Worm (Caenorhabditis elegans) whole organism, L1 larva: ENCODE measurements around the gene ZK418.5.

Source experiments
- C16A3.4 ChIP-seq: fragments of 150-350 bp; optimal IDR thresholded peaks from 2 replicates; lab custom pipeline; 2014; ENCODE audit warnings: missing biosample characterization, missing genetic modification characterization
- aly-2 ChIP-seq: fragments of 150-350 bp; optimal IDR thresholded peaks from 2 replicates; lab custom pipeline; 2014; ENCODE audit warnings: missing biosample characterization, missing genetic modification characterization
- ama-1 ChIP-seq: fragments of 150-350 bp; optimal IDR thresholded peaks from 2 replicates; lab custom pipeline; 2014
- blmp-1 ChIP-seq: fragments of 150-350 bp; optimal IDR thresholded peaks from 2 replicates; lab custom pipeline; 2014; ENCODE audit warnings: missing biosample characterization, missing genetic modification characterization
- ceh-82 ChIP-seq, 3 experiments: fragments of 150-350 bp in 1 of 3; sonication (generic microtip) in 2 of 3; optimal IDR thresholded peaks; 2 replicates each; lab custom pipeline; 2014 to 2017; ENCODE audit warnings: missing biosample characterization in 3 of 3, missing genetic modification characterization in 3 of 3
- ceh-90 ChIP-seq: sonication (generic microtip); optimal IDR thresholded peaks from 2 replicates; lab custom pipeline; 2016; ENCODE audit warnings: missing genetic modification characterization, missing compliant biosample characterization
- ces-1 ChIP-seq: fragments of 150-350 bp; optimal IDR thresholded peaks from 2 replicates; lab custom pipeline; 2014; ENCODE audit warnings: missing biosample characterization, missing genetic modification reagents, missing genetic modification characterization
- dsc-1 ChIP-seq: sonication (generic microtip); optimal IDR thresholded peaks from 2 replicates; lab custom pipeline; 2016; ENCODE audit warnings: mild to moderate bottlenecking, missing genetic modification characterization, missing compliant biosample characterization
- egl-13 ChIP-seq: sonication (generic microtip); optimal IDR thresholded peaks from 2 replicates; lab custom pipeline; 2016; ENCODE audit warnings: missing genotype, missing genetic modification reagents, missing genetic modification characterization, missing compliant biosample characterization
- egl-27 ChIP-seq, 2 experiments: fragments of 150-350 bp in 1 of 2; sonication (generic microtip); optimal IDR thresholded peaks; 3 replicates each; lab custom pipeline; 2017 to 2018; ENCODE audit warnings: missing biosample characterization in 2 of 2, missing genetic modification characterization in 2 of 2, missing genetic modification reagents in 2 of 2
- elt-3 ChIP-seq, 6 experiments: fragments of 150-350 bp in 1 of 6; sonication (generic microtip); optimal IDR thresholded peaks; 2 replicates each; lab custom pipeline; 2017 to 2018; ENCODE audit warnings: missing biosample characterization in 6 of 6, missing genetic modification characterization in 6 of 6, inconsistent platforms in 1 of 6
- fkh-4 ChIP-seq: sonication (generic microtip); optimal IDR thresholded peaks from 2 replicates; lab custom pipeline; 2016; ENCODE audit warnings: missing compliant biosample characterization, missing genetic modification characterization, borderline replicate concordance
- hlh-17 ChIP-seq: fragments of 200-800 bp; sonication (Bioruptor generic); optimal IDR thresholded peaks from 2 replicates; lab custom pipeline; 2018; ENCODE audit warnings: missing genetic modification characterization, mild to moderate bottlenecking, missing compliant biosample characterization, moderate library complexity, borderline replicate concordance
- irx-1 ChIP-seq: sonication (generic microtip); optimal IDR thresholded peaks from 2 replicates; lab custom pipeline; 2016; ENCODE audit warnings: missing genetic modification characterization, missing compliant biosample characterization
- jun-1 ChIP-seq: fragments of 150-350 bp; optimal IDR thresholded peaks from 2 replicates; lab custom pipeline; 2014; ENCODE audit warnings: missing biosample characterization, missing genetic modification reagents, missing genetic modification characterization
- lir-3 ChIP-seq: sonication (generic microtip); optimal IDR thresholded peaks from 2 replicates; lab custom pipeline; 2016; ENCODE audit warnings: mild to moderate bottlenecking, missing genetic modification characterization, moderate library complexity, missing compliant biosample characterization; ENCODE audit not compliant: poor library complexity
- lsy-2 ChIP-seq, 2 experiments: fragments of 150-350 bp; optimal IDR thresholded peaks; 2 replicates each; lab custom pipeline; 2014; ENCODE audit warnings: missing biosample characterization in 2 of 2, missing genetic modification characterization in 2 of 2
- mab-9 ChIP-seq: fragments of 200-800 bp; sonication (Bioruptor generic); IDR thresholded peaks from 2 replicates; pipeline ENCODE4 v1.3.6; 2022; ENCODE audit warnings: missing genetic modification reagents, missing genetic modification characterization, missing compliant biosample characterization
- mef-2 ChIP-seq: fragments of 150-350 bp; optimal IDR thresholded peaks from 2 replicates; lab custom pipeline; 2014; ENCODE audit warnings: missing biosample characterization, missing genetic modification characterization
- nhr-11 ChIP-seq: fragments of 150-350 bp; optimal IDR thresholded peaks from 2 replicates; lab custom pipeline; 2014; ENCODE audit warnings: missing biosample characterization, missing genetic modification characterization
- nhr-19 ChIP-seq: fragments of 200-800 bp; sonication (Bioruptor generic); conservative IDR thresholded peaks from 2 replicates; pipeline ENCODE4 v1.3.6; 2022; ENCODE audit warnings: missing genetic modification characterization, missing compliant biosample characterization
- nhr-20 ChIP-seq: sonication (generic microtip); optimal IDR thresholded peaks from 2 replicates; lab custom pipeline; 2016; ENCODE audit warnings: mild to moderate bottlenecking, missing genetic modification characterization, missing compliant biosample characterization
- nhr-237 ChIP-seq: fragments of 150-350 bp; optimal IDR thresholded peaks from 2 replicates; lab custom pipeline; 2014; ENCODE audit warnings: missing biosample characterization, missing genetic modification characterization
- nhr-28 ChIP-seq: fragments of 150-350 bp; optimal IDR thresholded peaks from 2 replicates; lab custom pipeline; 2014; ENCODE audit warnings: missing biosample characterization, missing genetic modification characterization
- nhr-85 ChIP-seq: sonication (generic microtip); peaks from one replicate; lab custom pipeline; 2016; ENCODE audit warnings: missing genetic modification characterization, inconsistent platforms, missing compliant biosample characterization
- nhr-90 ChIP-seq: sonication (generic microtip); optimal IDR thresholded peaks from 2 replicates; lab custom pipeline; 2016; ENCODE audit warnings: mild to moderate bottlenecking, missing genetic modification characterization, missing compliant biosample characterization; ENCODE audit not compliant: poor library complexity
- pag-3 ChIP-seq: sonication (generic microtip); optimal IDR thresholded peaks from 2 replicates; lab custom pipeline; 2017; ENCODE audit warnings: missing genetic modification characterization, mild to moderate bottlenecking, missing compliant biosample characterization, antibody characterized with exemption, borderline replicate concordance; ENCODE audit not compliant: insufficient read depth
- rnt-1 ChIP-seq: sonication (generic microtip); optimal IDR thresholded peaks from 2 replicates; lab custom pipeline; 2016; ENCODE audit warnings: mild to moderate bottlenecking, missing genetic modification characterization, moderate library complexity, missing compliant biosample characterization
- sox-4 ChIP-seq: sonication (generic microtip); optimal IDR thresholded peaks from 2 replicates; lab custom pipeline; 2016; ENCODE audit warnings: missing genetic modification characterization, missing compliant biosample characterization
- sup-37 ChIP-seq: fragments of 200-800 bp; sonication (Bioruptor generic); optimal IDR thresholded peaks from 2 replicates; lab custom pipeline; 2018; ENCODE audit warnings: mild to moderate bottlenecking, missing genetic modification characterization, missing compliant biosample characterization
- swsn-7 ChIP-seq: sonication (generic microtip); optimal IDR thresholded peaks from 2 replicates; lab custom pipeline; 2016; ENCODE audit warnings: missing genetic modification characterization, missing compliant biosample characterization
- tbx-2 ChIP-seq: sonication (generic microtip); optimal IDR thresholded peaks from 2 replicates; lab custom pipeline; 2016; ENCODE audit warnings: missing genetic modification characterization, missing compliant biosample characterization
- tlp-1 ChIP-seq: fragments of 150-350 bp; optimal IDR thresholded peaks from 2 replicates; lab custom pipeline; 2014; ENCODE audit warnings: missing biosample characterization, missing genetic modification characterization
- unc-130 ChIP-seq: fragments of 150-350 bp; optimal IDR thresholded peaks from 2 replicates; lab custom pipeline; 2017; ENCODE audit warnings: missing biosample characterization, missing genetic modification characterization, inconsistent platforms
- unc-30 ChIP-seq: sonication (generic microtip); optimal IDR thresholded peaks from 2 replicates; lab custom pipeline; 2017; ENCODE audit warnings: missing biosample characterization, missing genetic modification characterization
- unc-86 ChIP-seq: sonication (generic microtip); optimal IDR thresholded peaks from 2 replicates; lab custom pipeline; 2016; ENCODE audit warnings: missing genetic modification characterization, missing compliant biosample characterization
- zag-1 ChIP-seq: fragments of 150-350 bp; optimal IDR thresholded peaks from 2 replicates; lab custom pipeline; 2014; ENCODE audit warnings: missing biosample characterization, missing genetic modification characterization
- ztf-11 ChIP-seq, 2 experiments: sonication (generic microtip); optimal IDR thresholded peaks; 2 replicates each; lab custom pipeline; 2016 to 2017; ENCODE audit warnings: missing genetic modification characterization in 2 of 2, missing biosample characterization in 1 of 2, missing compliant biosample characterization in 1 of 2

Gene ZK418.5

DNA sequence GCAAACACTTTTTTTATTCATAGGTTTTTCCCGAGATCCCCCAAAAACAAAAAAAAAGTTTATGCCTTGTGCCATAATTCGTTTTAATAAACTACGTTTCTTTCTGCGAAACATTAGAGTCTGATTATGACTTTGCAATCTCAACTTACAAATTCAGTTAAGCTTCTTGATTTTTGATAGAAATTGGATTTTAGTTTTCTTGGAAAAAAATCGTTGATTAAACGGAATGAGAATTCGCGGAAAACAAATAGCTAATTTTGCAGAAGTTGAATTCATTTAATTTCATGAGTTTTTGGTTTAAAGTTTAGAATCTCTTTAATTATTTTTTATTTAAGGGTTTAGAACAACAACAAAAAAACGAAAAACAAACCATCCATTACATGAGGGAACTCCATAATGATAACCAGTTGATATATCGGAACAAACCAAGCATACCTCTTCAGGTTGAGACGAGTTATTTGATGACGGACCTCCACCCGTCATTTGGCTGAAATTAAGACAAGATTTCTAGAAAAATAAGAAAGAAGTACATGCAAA lies 41.4 kb upstream of the ZK418.5 start, which contains the start of gene nhr-10 (continued):
- TF ChIP-seq ces-1 (GFP tag; lab: Kevin White, UChicago) (no peak), nhr-90 (tag; lab: Kevin White, UChicago) (no peak), tbx-2 (tag; lab: Kevin White, UChicago) (no peak), pag-3 (no peak), dsc-1 (no peak), nhr-20 (tag; lab: Kevin White, UChicago) (peak; percentile 0), nhr-11 (peak; percentile 48), lir-3 (tag; lab: Kevin White, UChicago) (no peak), rnt-1 (tag; lab: Kevin White, UChicago) (no peak), unc-86 (tag; lab: Kevin White, UChicago) (no peak), hlh-17 (GFP tag; lab: Kevin White, UChicago) (no peak), mef-2 (tag; lab: Kevin White, UChicago) (no peak), nhr-19 (GFP tag; lab: Robert Waterston, UW) (no peak)

DNA sequence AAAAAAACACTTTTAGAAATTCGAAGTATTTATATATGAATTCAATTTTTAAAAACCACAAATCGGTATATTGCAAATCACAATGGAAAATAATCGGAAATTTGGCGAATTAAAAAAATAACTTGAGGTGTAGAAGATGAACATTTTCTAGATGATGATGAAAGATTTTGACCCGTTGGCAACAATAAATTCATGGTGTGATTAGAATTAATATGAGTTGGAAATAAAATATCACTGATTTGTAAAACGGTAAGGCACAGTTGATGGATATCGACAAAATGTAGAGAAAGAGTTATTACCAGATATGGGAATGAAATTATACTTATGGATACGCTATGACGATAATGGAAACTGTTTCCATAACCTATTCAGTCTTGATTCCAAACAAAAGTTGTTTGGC lies 38.6 kb upstream of the ZK418.5 start:
- TF ChIP-seq nhr-85 (no peak), nhr-90 (tag; lab: Kevin White, UChicago) (no peak), aly-2 (tag; lab: Kevin White, UChicago) (no peak), unc-30 (tag; lab: Kevin White, UChicago) (no peak), jun-1 (tag; lab: Kevin White, UChicago) (no peak), mab-9 (GFP tag; lab: Robert Waterston, UW) (no peak), egl-13 (tag; lab: Kevin White, UChicago) (no peak), nhr-28 (tag; lab: Kevin White, UChicago) (no peak), blmp-1 (no peak), tlp-1 (no peak), elt-3 (tag; optimal IDR thresholded peaks at IDR 0.05; lab: Kevin White, UChicago) (no peak), egl-27 (tag; optimal IDR thresholded peaks at IDR 0.05; lab: Kevin White, UChicago) (no peak), C16A3.4 (tag; lab: Kevin White, UChicago) (no peak), unc-86 (tag; lab: Kevin White, UChicago) (no peak), ceh-90 (tag; lab: Kevin White, UChicago) (no peak), rnt-1 (tag; lab: Kevin White, UChicago) (no peak)

DNA sequence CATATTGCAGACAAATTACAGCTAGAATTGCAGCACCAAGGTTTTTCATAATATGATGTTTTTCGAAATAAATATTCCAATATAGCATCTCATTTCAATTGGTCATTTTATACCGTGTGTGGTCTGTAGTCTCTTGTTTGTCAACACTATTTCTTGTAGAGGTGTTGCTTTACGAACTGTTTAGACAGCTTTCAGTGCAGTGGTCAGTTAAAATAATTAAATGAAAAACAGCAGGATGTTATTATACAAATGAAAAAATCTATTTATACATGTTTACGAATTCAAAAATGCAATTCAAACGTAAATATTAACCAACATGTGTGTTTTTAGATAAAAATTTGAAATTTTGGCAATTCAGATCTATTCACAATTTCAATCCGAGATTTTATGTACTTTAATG lies 38.1 kb upstream of the ZK418.5 start, which contains the start of gene B0280.7:
B0280.7 (minus strand) TSS at position 101 of the 400 bp plus-strand sequence.
- TF ChIP-seq sup-37 = no peak
- TF ChIP-seq irx-1 (tag; lab: Kevin White, UChicago) = no peak
- no peak for TF ChIP-seq ceh-82 (tag; optimal IDR thresholded peaks at IDR 0.05; lab: Kevin White, UChicago)
- TF ChIP-seq lsy-2 (tag; optimal IDR thresholded peaks at IDR 0.05; lab: Kevin White, UChicago) = no peak
- no peak for TF ChIP-seq sox-4 (tag; lab: Kevin White, UChicago)
- no peak for TF ChIP-seq ztf-11 (tag; optimal IDR thresholded peaks at IDR 0.05; lab: Kevin White, UChicago)
- no peak for TF ChIP-seq zag-1 (tag; lab: Kevin White, UChicago)
- TF ChIP-seq ama-1 (lab: Kevin White, UChicago) = no peak
- no peak for TF ChIP-seq fkh-4
- TF ChIP-seq unc-86 (tag; lab: Kevin White, UChicago) = no peak
- TF ChIP-seq swsn-7 (tag; lab: Kevin White, UChicago) = no peak
- TF ChIP-seq unc-130 (tag; lab: Kevin White, UChicago) = no peak
- no peak for TF ChIP-seq nhr-20 (tag; lab: Kevin White, UChicago)
- TF ChIP-seq nhr-237 (tag; lab: Kevin White, UChicago) = no peak
- TF ChIP-seq, all 84 proteins: peak for 0
